Fruit fly (Drosophila melanogaster): ENCODE data around the gene CG34309.

Gene CG34309

dm6 chr3R:13371840-13372680 is at the start of gene CG34309, which contains the start of gene Lip3:
TSS of gene CG34309 (plus strand) at chr3R:13372630.
TSS of gene Lip3 (minus strand) at chr3R:13371904.
- no peak for TF ChIP-seq Myc (optimal IDR thresholded peaks at IDR 0.05)
- no peak for TF ChIP-seq Sin3A (optimal IDR thresholded peaks at IDR 0.05)
- TF ChIP-seq ttk (optimal IDR thresholded peaks at IDR 0.05): no peak
- no peak for TF ChIP-seq psq (optimal IDR thresholded peaks at IDR 0.05)
- no peak for TF ChIP-seq insv (optimal IDR thresholded peaks at IDR 0.05)
- no peak for TF ChIP-seq h (optimal IDR thresholded peaks at IDR 0.05)

- TF ChIP-seq Sin3A (optimal IDR thresholded peaks at IDR 0.05) (no peak), h (optimal IDR thresholded peaks at IDR 0.05) (no peak), psq (optimal IDR thresholded peaks at IDR 0.05) (no peak), ttk (optimal IDR thresholded peaks at IDR 0.05) (no peak), Myc (optimal IDR thresholded peaks at IDR 0.05) (no peak), insv (optimal IDR thresholded peaks at IDR 0.05) (no peak)
Observed at dm6 chr3R:13333031-13333430, 39.4 kb upstream of the CG34309 start.

- TF ChIP-seq Sin3A (optimal IDR thresholded peaks at IDR 0.05) (no peak), h (optimal IDR thresholded peaks at IDR 0.05) (no peak), Myc (optimal IDR thresholded peaks at IDR 0.05) (no peak), psq (optimal IDR thresholded peaks at IDR 0.05) (no peak), ttk (optimal IDR thresholded peaks at IDR 0.05) (no peak), insv (optimal IDR thresholded peaks at IDR 0.05) (no peak)
Observed at dm6 chr3R:13334007-13334406, 38.4 kb upstream of the CG34309 start, which contains the start of gene PK2-R2. TSS of gene PK2-R2 (minus strand) at chr3R:13334166.

- TF ChIP-seq Sin3A (optimal IDR thresholded peaks at IDR 0.05) (no peak), Myc (optimal IDR thresholded peaks at IDR 0.05) (no peak), h (optimal IDR thresholded peaks at IDR 0.05) (no peak), psq (optimal IDR thresholded peaks at IDR 0.05) (no peak), ttk (optimal IDR thresholded peaks at IDR 0.05) (no peak), insv (optimal IDR thresholded peaks at IDR 0.05) (no peak)
Observed at dm6 chr3R:13338030-13338429, 34.4 kb upstream of the CG34309 start, which contains the start of gene PK2-R1. TSS of gene PK2-R1 (plus strand) at chr3R:13338330.

dm6 chr3R:13353373-13353772 is 19.1 kb upstream of the CG34309 start, which contains the start of gene mthl12:
TSS of gene mthl12 (plus strand) at chr3R:13353673.
- TF ChIP-seq h (optimal IDR thresholded peaks at IDR 0.05): no peak
- no peak for TF ChIP-seq Myc (optimal IDR thresholded peaks at IDR 0.05)
- TF ChIP-seq insv (optimal IDR thresholded peaks at IDR 0.05): no peak
- TF ChIP-seq ttk (optimal IDR thresholded peaks at IDR 0.05): no peak
- no peak for TF ChIP-seq Sin3A (optimal IDR thresholded peaks at IDR 0.05)
- no peak for TF ChIP-seq psq (optimal IDR thresholded peaks at IDR 0.05)

- TF ChIP-seq Sin3A (optimal IDR thresholded peaks at IDR 0.05) (no peak), h (optimal IDR thresholded peaks at IDR 0.05) (no peak), ttk (optimal IDR thresholded peaks at IDR 0.05) (no peak), psq (optimal IDR thresholded peaks at IDR 0.05) (no peak), Myc (optimal IDR thresholded peaks at IDR 0.05) (no peak), insv (optimal IDR thresholded peaks at IDR 0.05) (no peak)
Observed at dm6 chr3R:13356960-13357359, 15.5 kb upstream of the CG34309 start.

dm6 chr3R:13360108-13360507 is 12.3 kb upstream of the CG34309 start:
- TF ChIP-seq Sin3A (optimal IDR thresholded peaks at IDR 0.05) (no peak), ttk (optimal IDR thresholded peaks at IDR 0.05) (no peak), h (optimal IDR thresholded peaks at IDR 0.05) (no peak), psq (optimal IDR thresholded peaks at IDR 0.05) (no peak), insv (optimal IDR thresholded peaks at IDR 0.05) (no peak), Myc (optimal IDR thresholded peaks at IDR 0.05) (no peak)

- TF ChIP-seq psq (optimal IDR thresholded peaks at IDR 0.05) (no peak), Myc (optimal IDR thresholded peaks at IDR 0.05) (no peak), h (optimal IDR thresholded peaks at IDR 0.05) (no peak), Sin3A (optimal IDR thresholded peaks at IDR 0.05) (no peak), insv (optimal IDR thresholded peaks at IDR 0.05) (no peak), ttk (optimal IDR thresholded peaks at IDR 0.05) (no peak)
Observed at dm6 chr3R:13363347-13363994, 9.0 kb upstream of the CG34309 start.

- no peak for TF ChIP-seq Myc (optimal IDR thresholded peaks at IDR 0.05)
- no peak for TF ChIP-seq h (optimal IDR thresholded peaks at IDR 0.05)
- no peak for TF ChIP-seq psq (optimal IDR thresholded peaks at IDR 0.05)
- TF ChIP-seq ttk (optimal IDR thresholded peaks at IDR 0.05): no peak
- TF ChIP-seq insv (optimal IDR thresholded peaks at IDR 0.05): no peak
- no peak for TF ChIP-seq Sin3A (optimal IDR thresholded peaks at IDR 0.05)
Observed at dm6 chr3R:13364175-13365174, 8.0 kb upstream of the CG34309 start, which contains the start of gene Dic1. TSS of gene Dic1 (plus strand) at chr3R:13364938.

dm6 chr3R:13365665-13366414 is 6.6 kb upstream of the CG34309 start:
- TF ChIP-seq Sin3A (optimal IDR thresholded peaks at IDR 0.05) (no peak), h (optimal IDR thresholded peaks at IDR 0.05) (no peak), insv (optimal IDR thresholded peaks at IDR 0.05) (no peak), Myc (optimal IDR thresholded peaks at IDR 0.05) (no peak), ttk (optimal IDR thresholded peaks at IDR 0.05) (no peak)

All from Kc167 (cell line).